Worm (Caenorhabditis elegans) whole organism, young adult: ENCODE measurements around the gene apn-1.

Experiments used
- F55B11.4 ChIP-seq: sonication (generic microtip); optimal IDR thresholded peaks from 2 replicates; lab custom pipeline; 2016; ENCODE audit warnings: missing compliant biosample characterization, missing genetic modification characterization, borderline replicate concordance; ENCODE audit not compliant: insufficient read depth
- F57A8.1 ChIP-seq: fragments of 200-800 bp; sonication (Bioruptor generic); optimal IDR thresholded peaks from 2 replicates; lab custom pipeline; 2018; ENCODE audit warnings: mild to moderate bottlenecking, missing genetic modification characterization, moderate library complexity, missing compliant biosample characterization
- T07F8.4 ChIP-seq: sonication (generic microtip); optimal IDR thresholded peaks from 2 replicates; lab custom pipeline; 2016; ENCODE audit warnings: mild to moderate bottlenecking, missing genetic modification characterization, moderate library complexity, missing compliant biosample characterization
- ama-1 ChIP-seq, 3 experiments: fragments of 150-350 bp in 1 of 3; sonication (generic microtip) in 2 of 3; optimal IDR thresholded peaks; 2 replicates each; lab custom pipeline; 2014 to 2018; ENCODE audit warnings: missing biosample characterization in 2 of 3, missing genetic modification characterization in 2 of 3, missing genetic modification reagents in 2 of 3
- atf-7 ChIP-seq: sonication (generic microtip); optimal IDR thresholded peaks from 2 replicates; lab custom pipeline; 2017; ENCODE audit warnings: mild to moderate bottlenecking, missing genetic modification characterization, missing compliant biosample characterization
- attf-3 ChIP-seq: fragments of 200-800 bp; sonication (Bioruptor generic); conservative IDR thresholded peaks from 2 replicates; pipeline ENCODE4 v1.3.6; 2022; ENCODE audit warnings: missing genetic modification reagents, missing genetic modification characterization, missing compliant biosample characterization
- cebp-1 ChIP-seq, 2 experiments: fragments of 200-800 bp in 1 of 2; sonication (Bioruptor generic) in 1 of 2; sonication (generic microtip) in 1 of 2; IDR thresholded peaks in 1 of 2; optimal IDR thresholded peaks in 1 of 2; 2 replicates each; pipeline versions ENCODE4 v1.3.6 to Lab custom; 2017 to 2022; ENCODE audit warnings: missing compliant biosample characterization in 2 of 2, missing genetic modification characterization in 2 of 2, mild to moderate bottlenecking in 1 of 2, missing genetic modification reagents in 1 of 2, moderate library complexity in 1 of 2
- ceh-40 ChIP-seq: fragments of 200-800 bp; sonication (Bioruptor generic); IDR thresholded peaks from 2 replicates; pipeline ENCODE4 v1.3.6; 2022; ENCODE audit warnings: missing genetic modification characterization, missing compliant biosample characterization
- egl-44 ChIP-seq: fragments of 200-800 bp; sonication (Bioruptor generic); IDR thresholded peaks from 2 replicates; pipeline ENCODE4 v1.3.6; 2022; ENCODE audit warnings: missing genetic modification reagents, missing genetic modification characterization, missing compliant biosample characterization
- gei-17 ChIP-seq: fragments of 200-800 bp; sonication (Bioruptor generic); optimal IDR thresholded peaks from 2 replicates; lab custom pipeline; 2018; ENCODE audit warnings: mild to moderate bottlenecking, missing genetic modification characterization, missing compliant biosample characterization
- lin-54 ChIP-seq: fragments of 200-800 bp; sonication (Bioruptor generic); optimal IDR thresholded peaks from 2 replicates; lab custom pipeline; 2018; ENCODE audit warnings: mild to moderate bottlenecking, missing genetic modification characterization, missing compliant biosample characterization
- madf-3 ChIP-seq: fragments of 200-800 bp; sonication (Bioruptor generic); IDR thresholded peaks from 2 replicates; pipeline ENCODE4 v1.3.6; 2022; ENCODE audit warnings: missing genetic modification reagents, missing genetic modification characterization, missing compliant biosample characterization
- nhr-90 ChIP-seq: sonication (generic microtip); optimal IDR thresholded peaks from 2 replicates; lab custom pipeline; 2016; ENCODE audit warnings: missing genotype, mild to moderate bottlenecking, missing genetic modification characterization, missing compliant biosample characterization
- pbrm-1 ChIP-seq: fragments of 200-800 bp; sonication (Bioruptor generic); IDR thresholded peaks from 2 replicates; pipeline ENCODE4 v1.3.6; 2022; ENCODE audit warnings: missing genetic modification reagents, missing genetic modification characterization, missing compliant biosample characterization
- sea-2 ChIP-seq: fragments of 200-800 bp; sonication (Bioruptor generic); IDR thresholded peaks from 2 replicates; pipeline ENCODE4 v1.3.6; 2022; ENCODE audit warnings: missing genetic modification characterization, missing compliant biosample characterization
- snpc-1.3 ChIP-seq: sonication (generic microtip); optimal IDR thresholded peaks from 2 replicates; lab custom pipeline; 2017; ENCODE audit warnings: missing genetic modification characterization, mild to moderate bottlenecking, missing compliant biosample characterization, antibody characterized with exemption, moderate library complexity, missing genotype, missing genetic modification reagents; ENCODE audit not compliant: insufficient read depth
- tbp1 ChIP-seq: fragments of 200-800 bp; sonication (Bioruptor generic); optimal IDR thresholded peaks from 2 replicates; lab custom pipeline; 2018; ENCODE audit warnings: mild to moderate bottlenecking, missing genetic modification characterization, missing compliant biosample characterization

Gene apn-1

DNA sequence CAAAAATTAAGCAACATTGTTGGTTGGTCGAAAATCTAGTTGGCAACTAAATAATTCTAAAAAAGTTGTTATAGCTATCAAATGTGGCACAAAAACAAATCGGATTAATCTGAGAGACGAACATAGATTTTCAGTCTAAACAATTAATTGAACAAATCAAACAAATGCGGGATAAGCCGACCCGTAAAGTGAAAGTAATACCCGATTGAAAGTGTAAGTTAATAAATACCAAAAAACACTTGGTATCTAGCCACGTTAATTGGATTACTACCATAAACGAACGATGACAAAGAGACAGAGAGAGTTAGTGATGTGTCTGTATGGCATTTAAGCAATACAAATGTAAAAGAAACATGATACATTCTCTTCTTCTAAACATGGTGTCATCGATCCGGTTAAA lies 46.5 kb downstream of the apn-1 start:
- TF ChIP-seq cebp-1 (GFP tag; IDR thresholded peaks at IDR 0.05; lab: Robert Waterston, UW) (no peak), cebp-1 (tag; optimal IDR thresholded peaks at IDR 0.05; lab: Kevin White, UChicago) (no peak), F55B11.4 (tag; lab: Kevin White, UChicago) (no peak), ama-1 (optimal IDR thresholded peaks at IDR 0.05; lab: Kevin White, UChicago) (no peak), ama-1 (GFP tag; optimal IDR thresholded peaks at IDR 0.05; lab: Kevin White, UChicago) (no peak), T07F8.4 (tag; lab: Kevin White, UChicago) (no peak), atf-7 (tag; lab: Kevin White, UChicago) (no peak), sea-2 (GFP tag; lab: Robert Waterston, UW) (no peak), lin-54 (GFP tag; lab: Kevin White, UChicago) (no peak), egl-44 (GFP tag; lab: Robert Waterston, UW) (no peak), pbrm-1 (no peak), madf-3 (GFP tag; lab: Robert Waterston, UW) (no peak), F57A8.1 (no peak), nhr-90 (tag; lab: Kevin White, UChicago) (no peak), snpc-1.3 (tag; lab: Kevin White, UChicago) (no peak), tbp1 (GFP tag; lab: Kevin White, UChicago) (no peak), gei-17 (GFP tag; lab: Kevin White, UChicago) (no peak), ceh-40 (no peak), attf-3 (GFP tag; lab: Robert Waterston, UW) (no peak)
